Fruit fly (Drosophila melanogaster): Measurements from ENCODE around the gene mtm.
A peak's percentile ranks its signal among the peaks of the same experiment; 100 is the strongest.

Gene mtm

DNA sequence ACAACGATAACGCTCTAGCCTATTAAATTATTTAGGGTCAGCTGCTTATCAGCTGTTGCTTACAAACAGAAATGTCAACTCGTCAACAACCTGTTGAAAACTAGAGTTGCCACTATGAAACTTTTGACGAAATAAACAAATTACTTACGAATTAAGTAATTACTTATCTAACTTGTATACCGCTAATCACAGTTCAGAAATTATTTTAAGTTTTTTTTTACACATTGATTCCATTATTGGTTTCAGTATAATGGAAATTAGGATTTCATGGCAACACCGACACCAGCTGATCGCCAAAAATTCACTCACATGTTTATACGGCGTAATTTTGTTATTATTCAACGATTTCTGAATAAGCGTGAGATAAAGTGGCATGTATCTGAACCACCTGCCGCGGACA, 1.0 kb upstream of the mtm start, which contains the start of the genes CG9117 and CG31643 (continued):
- TF ChIP-seq Elba2 (GFP tag; optimal IDR thresholded peaks at IDR 0.05) (peak; percentile 10), pum (GFP tag; optimal IDR thresholded peaks at IDR 0.05) (peak; percentile 13), zen (tag; optimal IDR thresholded peaks at IDR 0.05) (peak; percentile 26), lbe (GFP tag; optimal IDR thresholded peaks at IDR 0.05) (peak; percentile 55), cad (GFP tag; optimal IDR thresholded peaks at IDR 0.05) (no peak), CG1832 (GFP tag; optimal IDR thresholded peaks at IDR 0.05) (no peak), eve (GFP tag; optimal IDR thresholded peaks at IDR 0.05) (no peak), CG31388 (GFP tag; optimal IDR thresholded peaks at IDR 0.05) (no peak), onecut (GFP tag; IDR thresholded peaks at IDR 0.05) (no peak), chm (GFP tag; IDR thresholded peaks at IDR 0.05) (no peak), D19A (tag; optimal IDR thresholded peaks at IDR 0.05) (no peak), CG9932 (GFP tag; IDR thresholded peaks at IDR 0.05) (peak; percentile 60), NFAT (GFP tag; IDR thresholded peaks at IDR 0.05) (no peak), wor (GFP tag; IDR thresholded peaks at IDR 0.05) (no peak), caup (GFP tag; optimal IDR thresholded peaks at IDR 0.05; ENCODE audit: severe bottlenecking) (no peak), Abd-B (GFP tag; optimal IDR thresholded peaks at IDR 0.05) (no peak), Drgx (GFP tag; IDR thresholded peaks at IDR 0.05) (0 out of 2 replicates have a peak, but pooled peaks have one; percentile 21), Ets97D (GFP tag; optimal IDR thresholded peaks at IDR 0.05) (peak; percentile 61), CG4730 (GFP tag; IDR thresholded peaks at IDR 0.05) (no peak), CG8359 (GFP tag; optimal IDR thresholded peaks at IDR 0.05; ENCODE audit: borderline replicate concordance) (no peak), CG6683 (GFP tag; optimal IDR thresholded peaks at IDR 0.05) (peak; percentile 29), Bgb (GFP tag; IDR thresholded peaks at IDR 0.05; ENCODE audit: partially characterized antibody) (no peak), CG1602 (GFP tag; optimal IDR thresholded peaks at IDR 0.05) (peak; percentile 10), CG30403 (GFP tag; optimal IDR thresholded peaks at IDR 0.05) (peak; percentile 70), mam (GFP tag; optimal IDR thresholded peaks at IDR 0.05) (peak; percentile 78), CG10267 (tag; optimal IDR thresholded peaks at IDR 0.05) (peak; percentile 57), unc-4 (GFP tag; IDR thresholded peaks at IDR 0.05; ENCODE audit: partially characterized antibody) (peak; percentile 36; the same call in 1 of the 2 replicates), CoRest (tag; optimal IDR thresholded peaks at IDR 0.05) (peak; percentile 42), cas (GFP tag; IDR thresholded peaks at IDR 0.05) (no peak), CG13123 (GFP tag; optimal IDR thresholded peaks at IDR 0.05) (no peak), Kr (GFP tag; optimal IDR thresholded peaks at IDR 0.05) (no peak), H2.0 (GFP tag; IDR thresholded peaks at IDR 0.05) (no peak), fu2 (GFP tag; optimal IDR thresholded peaks at IDR 0.05) (peak; percentile 59), Side (GFP tag; optimal IDR thresholded peaks at IDR 0.05) (peak; percentile 71), btn (GFP tag; optimal IDR thresholded peaks at IDR 0.05) (no peak), CG10654 (GFP tag; optimal IDR thresholded peaks at IDR 0.05) (peak; percentile 41), Mad (GFP tag; optimal IDR thresholded peaks at IDR 0.05) (peak; percentile 27), CG2199 (GFP tag; IDR thresholded peaks at IDR 0.05) (no peak), CG10366 (GFP tag; IDR thresholded peaks at IDR 0.05) (peak; percentile 35), trem (tag; optimal IDR thresholded peaks at IDR 0.05) (peak; percentile 99), Six4 (GFP tag; optimal IDR thresholded peaks at IDR 0.05) (peak; percentile 54), CG12659 (GFP tag; optimal IDR thresholded peaks at IDR 0.05) (peak; percentile 69), croc (GFP tag; conservative IDR thresholded peaks at IDR 0.05) (no peak), TFAM (GFP tag; optimal IDR thresholded peaks at IDR 0.05) (no peak), Hr39 (optimal IDR thresholded peaks at IDR 0.05) (no peak), ERR (GFP tag; optimal IDR thresholded peaks at IDR 0.05) (no peak), CG1792 (GFP tag; optimal IDR thresholded peaks at IDR 0.05) (no peak), chn (GFP tag; optimal IDR thresholded peaks at IDR 0.05) (peak; percentile 42), CG12769 (tag; optimal IDR thresholded peaks at IDR 0.05) (no peak), Nf-YA (GFP tag; IDR thresholded peaks at IDR 0.05) (no peak), Dfd (GFP tag; optimal IDR thresholded peaks at IDR 0.05) (no peak), CG8281 (tag; optimal IDR thresholded peaks at IDR 0.05) (no peak), C15 (GFP tag; IDR thresholded peaks at IDR 0.05) (no peak)

Measured in whole organism, embryonic.